Fruit fly (Drosophila melanogaster): ENCODE data around the gene COX7A.
A peak's percentile ranks its signal among the peaks of the same experiment; 100 is the strongest.

COX7A gene

DNA sequence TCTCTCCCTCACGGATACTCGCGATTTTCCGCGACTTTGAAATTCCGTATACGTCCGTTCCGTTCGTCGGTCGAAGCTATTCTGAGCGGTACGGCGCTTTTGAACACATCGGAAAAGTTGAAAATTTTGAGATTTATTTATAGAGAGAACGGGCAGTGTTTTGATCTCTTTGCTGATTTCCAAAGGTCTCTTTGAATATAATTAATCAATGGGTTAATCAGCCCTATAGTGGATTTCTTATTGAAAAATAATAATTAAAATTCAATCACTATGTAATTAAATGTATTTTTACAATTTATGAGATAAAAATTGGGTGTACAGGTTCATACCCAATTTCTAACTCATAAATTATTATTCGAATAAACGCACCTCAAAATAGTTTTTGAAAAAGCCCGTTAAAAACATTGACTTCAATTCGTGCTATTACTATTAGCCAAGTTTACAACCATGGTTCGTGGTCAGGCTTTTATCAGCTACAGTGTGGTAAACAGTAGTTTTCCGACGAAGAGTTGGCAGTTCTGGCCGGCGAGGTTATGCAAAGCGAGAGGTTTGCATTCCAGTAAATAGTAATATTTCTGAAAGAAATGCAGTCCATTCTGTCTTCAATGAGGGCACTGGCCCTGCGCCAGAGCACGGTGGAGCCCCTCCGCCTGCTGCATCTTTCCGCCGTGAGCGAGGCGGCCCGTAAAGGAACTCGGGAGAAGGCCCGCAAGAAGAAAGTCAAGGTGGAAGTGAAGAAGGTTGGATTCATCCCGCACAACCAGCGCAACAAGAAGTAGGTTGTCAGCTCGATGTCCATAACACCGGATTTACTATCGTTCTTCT, 39.7 kb downstream of the COX7A start, which contains the start of the genes CG9626 and mRpL1:
Gene CG9626, minus strand, starts transcription at position 51 of the 825 bp plus-strand sequence.
Gene mRpL1, plus strand, starts transcription at position 513 of the 825 bp plus-strand sequence.
- TF ChIP-seq CG9932 (GFP tag; IDR thresholded peaks at IDR 0.05) (peak; percentile 28; the same call in 1 of the 2 replicates), CG8478 (optimal IDR thresholded peaks at IDR 0.05) (no peak), gsb (GFP tag; IDR thresholded peaks at IDR 0.05) (no peak), E2f1 (GFP tag; IDR thresholded peaks at IDR 0.05) (no peak), org-1 (GFP tag; optimal IDR thresholded peaks at IDR 0.05) (no peak), CG4730 (GFP tag; IDR thresholded peaks at IDR 0.05) (no peak), CG10209 (GFP tag; optimal IDR thresholded peaks at IDR 0.05) (no peak), CG2889 (GFP tag; IDR thresholded peaks at IDR 0.05) (no peak), Lpt (GFP tag; optimal IDR thresholded peaks at IDR 0.05) (no peak), wor (GFP tag; IDR thresholded peaks at IDR 0.05) (no peak), ato (GFP tag; IDR thresholded peaks at IDR 0.05; ENCODE audit: partially characterized antibody) (peak; percentile 70), CG17612 (GFP tag; IDR thresholded peaks at IDR 0.05) (no peak), MESR4 (GFP tag; optimal IDR thresholded peaks at IDR 0.05) (peak; percentile 78), her (GFP tag; optimal IDR thresholded peaks at IDR 0.05) (no peak), usp (GFP tag; optimal IDR thresholded peaks at IDR 0.05) (no peak), CG13775 (GFP tag; optimal IDR thresholded peaks at IDR 0.05) (no peak), CG9609 (GFP tag; optimal IDR thresholded peaks at IDR 0.05) (peak; percentile 10), Asciz (GFP tag; optimal IDR thresholded peaks at IDR 0.05) (no peak), Ptx1 (GFP tag; IDR thresholded peaks at IDR 0.05) (no peak), PHDP (tag; optimal IDR thresholded peaks at IDR 0.05) (no peak), oc (tag; optimal IDR thresholded peaks at IDR 0.05) (no peak), Ssrp (tag; optimal IDR thresholded peaks at IDR 0.05) (no peak), exex (tag; optimal IDR thresholded peaks at IDR 0.05) (no peak), CG12071 (GFP tag; optimal IDR thresholded peaks at IDR 0.05) (no peak), CG4707 (GFP tag; optimal IDR thresholded peaks at IDR 0.05) (no peak), CG1603 (tag; optimal IDR thresholded peaks at IDR 0.05) (peak; percentile 89), caup (GFP tag; optimal IDR thresholded peaks at IDR 0.05; ENCODE audit: severe bottlenecking) (no peak), Dek (tag; optimal IDR thresholded peaks at IDR 0.05) (peak; percentile 24), Lhr (GFP tag; optimal IDR thresholded peaks at IDR 0.05) (peak; percentile 86), CG1602 (GFP tag; optimal IDR thresholded peaks at IDR 0.05) (no peak), Gug (GFP tag; IDR thresholded peaks at IDR 0.05) (no peak), CG10147 (GFP tag; optimal IDR thresholded peaks at IDR 0.05) (no peak), chm (GFP tag; IDR thresholded peaks at IDR 0.05) (no peak), CG14014 (GFP tag; IDR thresholded peaks at IDR 0.05) (no peak), CG8944 (GFP tag; optimal IDR thresholded peaks at IDR 0.05) (no peak), Dp (GFP tag; optimal IDR thresholded peaks at IDR 0.05) (peak; percentile 58), CG2129 (GFP tag; IDR thresholded peaks at IDR 0.05; ENCODE audit: partially characterized antibody) (no peak), lov (optimal IDR thresholded peaks at IDR 0.05) (no peak), lov (GFP tag; IDR thresholded peaks at IDR 0.05) (no peak), bigmax (GFP tag; optimal IDR thresholded peaks at IDR 0.05) (peak; percentile 93), CG8089 (GFP tag; optimal IDR thresholded peaks at IDR 0.05) (no peak), Poxn (GFP tag; IDR thresholded peaks at IDR 0.05) (no peak), Hr51 (GFP tag; optimal IDR thresholded peaks at IDR 0.05) (no peak), dysf (GFP tag; IDR thresholded peaks at IDR 0.05) (no peak), CTCF (GFP tag; optimal IDR thresholded peaks at IDR 0.05) (peak; percentile 82), NfI (GFP tag; optimal IDR thresholded peaks at IDR 0.05) (no peak), CG4282 (GFP tag; optimal IDR thresholded peaks at IDR 0.05) (no peak), E2f2 (GFP tag; IDR thresholded peaks at IDR 0.05) (peak; percentile 53), CG12942 (GFP tag; optimal IDR thresholded peaks at IDR 0.05) (no peak), CG17186 (GFP tag; optimal IDR thresholded peaks at IDR 0.05) (peak; percentile 64), lola (GFP tag; optimal IDR thresholded peaks at IDR 0.05) (no peak)
